Worm (Caenorhabditis elegans) whole organism, young adult: ENCODE measurements around the gene sri-53.

ENCODE experiments used
- B0336.3 ChIP-seq: fragments of 200-800 bp; sonication (Bioruptor generic); IDR thresholded peaks from 2 replicates; pipeline ENCODE4 v1.3.6; 2022; ENCODE audit warnings: missing genetic modification characterization, missing compliant biosample characterization
- F39B2.1 ChIP-seq: fragments of 200-800 bp; sonication (Bioruptor generic); IDR thresholded peaks from 2 replicates; pipeline ENCODE4 v1.3.6; 2022; ENCODE audit warnings: missing genetic modification reagents, missing genetic modification characterization, missing compliant biosample characterization
- F55B11.4 ChIP-seq: sonication (generic microtip); optimal IDR thresholded peaks from 2 replicates; lab custom pipeline; 2016; ENCODE audit warnings: missing compliant biosample characterization, missing genetic modification characterization, borderline replicate concordance; ENCODE audit not compliant: insufficient read depth
- F57A8.1 ChIP-seq: fragments of 200-800 bp; sonication (Bioruptor generic); optimal IDR thresholded peaks from 2 replicates; lab custom pipeline; 2018; ENCODE audit warnings: mild to moderate bottlenecking, missing genetic modification characterization, moderate library complexity, missing compliant biosample characterization
- T07F8.4 ChIP-seq: sonication (generic microtip); optimal IDR thresholded peaks from 2 replicates; lab custom pipeline; 2016; ENCODE audit warnings: mild to moderate bottlenecking, missing genetic modification characterization, moderate library complexity, missing compliant biosample characterization
- Y53G8AR.9 ChIP-seq: fragments of 200-800 bp; sonication (Bioruptor generic); conservative IDR thresholded peaks from 2 replicates; pipeline ENCODE4 v1.3.6; 2022; ENCODE audit warnings: missing genetic modification reagents, missing genetic modification characterization, missing compliant biosample characterization
- ZK185.1 ChIP-seq: sonication (generic microtip); optimal IDR thresholded peaks from 2 replicates; lab custom pipeline; 2016; ENCODE audit warnings: mild to moderate bottlenecking, missing genetic modification characterization, missing compliant biosample characterization; ENCODE audit not compliant: poor library complexity, severe bottlenecking
- attf-3 ChIP-seq: fragments of 200-800 bp; sonication (Bioruptor generic); conservative IDR thresholded peaks from 2 replicates; pipeline ENCODE4 v1.3.6; 2022; ENCODE audit warnings: missing genetic modification reagents, missing genetic modification characterization, missing compliant biosample characterization
- attf-6 ChIP-seq: fragments of 200-800 bp; sonication (Bioruptor generic); IDR thresholded peaks from 2 replicates; pipeline ENCODE4 v1.3.6; 2022; ENCODE audit warnings: missing genetic modification reagents, missing genetic modification characterization, missing compliant biosample characterization
- ccch-3 ChIP-seq: fragments of 200-800 bp; sonication (Bioruptor generic); optimal IDR thresholded peaks from 2 replicates; lab custom pipeline; 2018; ENCODE audit warnings: mild to moderate bottlenecking, missing genetic modification characterization, missing compliant biosample characterization
- cebp-1 ChIP-seq, 2 experiments: fragments of 200-800 bp in 1 of 2; sonication (Bioruptor generic) in 1 of 2; sonication (generic microtip) in 1 of 2; IDR thresholded peaks in 1 of 2; optimal IDR thresholded peaks in 1 of 2; 2 replicates each; pipeline versions ENCODE4 v1.3.6 to Lab custom; 2017 to 2022; ENCODE audit warnings: missing compliant biosample characterization in 2 of 2, missing genetic modification characterization in 2 of 2, mild to moderate bottlenecking in 1 of 2, missing genetic modification reagents in 1 of 2, moderate library complexity in 1 of 2
- cebp-2 ChIP-seq: fragments of 200-800 bp; sonication (Bioruptor generic); IDR thresholded peaks from 2 replicates; pipeline ENCODE4 v1.3.6; 2022; ENCODE audit warnings: missing genetic modification characterization, missing compliant biosample characterization
- ceh-58 ChIP-seq: fragments of 200-800 bp; sonication (Bioruptor generic); IDR thresholded peaks from 2 replicates; pipeline ENCODE4 v1.3.6; 2022; ENCODE audit warnings: missing genetic modification characterization, missing compliant biosample characterization
- ceh-91 ChIP-seq: fragments of 200-800 bp; sonication (Bioruptor generic); IDR thresholded peaks from 2 replicates; pipeline ENCODE4 v1.3.6; 2022; ENCODE audit warnings: missing genetic modification reagents, missing genetic modification characterization, missing compliant biosample characterization
- die-1 ChIP-seq: sonication (generic microtip); optimal IDR thresholded peaks from 2 replicates; lab custom pipeline; 2016; ENCODE audit warnings: missing genotype, mild to moderate bottlenecking, missing genetic modification characterization, missing compliant biosample characterization
- him-1 ChIP-seq: sonication (generic microtip); optimal IDR thresholded peaks from 2 replicates; lab custom pipeline; 2016; ENCODE audit warnings: missing genotype, missing genetic modification reagents, missing genetic modification characterization, missing compliant biosample characterization
- let-526 ChIP-seq: fragments of 200-800 bp; sonication (Bioruptor generic); IDR thresholded peaks from 2 replicates; pipeline ENCODE4 v1.3.6; 2022; ENCODE audit warnings: missing genetic modification reagents, missing genetic modification characterization, missing compliant biosample characterization
- lsl-1 ChIP-seq: fragments of 200-800 bp; sonication (Bioruptor generic); optimal IDR thresholded peaks from 2 replicates; lab custom pipeline; 2018; ENCODE audit warnings: mild to moderate bottlenecking, missing genetic modification characterization, moderate library complexity, missing compliant biosample characterization
- madf-3 ChIP-seq: fragments of 200-800 bp; sonication (Bioruptor generic); IDR thresholded peaks from 2 replicates; pipeline ENCODE4 v1.3.6; 2022; ENCODE audit warnings: missing genetic modification reagents, missing genetic modification characterization, missing compliant biosample characterization
- nfyb-1 ChIP-seq: fragments of 200-800 bp; sonication (Bioruptor generic); IDR thresholded peaks from 2 replicates; pipeline ENCODE4 v1.3.6; 2022; ENCODE audit warnings: missing genetic modification reagents, missing genetic modification characterization, missing compliant biosample characterization
- nhr-120 ChIP-seq: fragments of 200-800 bp; sonication (Bioruptor generic); IDR thresholded peaks from 2 replicates; pipeline ENCODE4 v1.3.6; 2022; ENCODE audit warnings: missing genetic modification characterization, missing compliant biosample characterization
- nhr-179 ChIP-seq: sonication (generic microtip); optimal IDR thresholded peaks from 2 replicates; lab custom pipeline; 2016; ENCODE audit warnings: mild to moderate bottlenecking, missing genetic modification characterization, missing compliant biosample characterization
- nhr-80 ChIP-seq: sonication (generic microtip); optimal IDR thresholded peaks from 2 replicates; lab custom pipeline; 2016; ENCODE audit warnings: missing genetic modification characterization, missing compliant biosample characterization
- rpc-1 ChIP-seq, 2 experiments: fragments of 150-350 bp in 1 of 2; sonication (generic microtip) in 1 of 2; optimal IDR thresholded peaks; 2 replicates each; lab custom pipeline; 2014 to 2018; ENCODE audit warnings: missing biosample characterization in 1 of 2, missing genetic modification characterization in 1 of 2, missing genetic modification reagents in 1 of 2, missing genotype in 1 of 2
- sdz-38 ChIP-seq: sonication (generic microtip); optimal IDR thresholded peaks from 2 replicates; lab custom pipeline; 2016; ENCODE audit warnings: missing genotype, missing genetic modification characterization, missing compliant biosample characterization
- snpc-1.1 ChIP-seq: sonication (generic microtip); optimal IDR thresholded peaks from 2 replicates; lab custom pipeline; 2017; ENCODE audit warnings: missing genetic modification characterization, mild to moderate bottlenecking, missing compliant biosample characterization, antibody characterized with exemption, moderate library complexity, missing genotype, missing genetic modification reagents; ENCODE audit not compliant: insufficient read depth
- snpc-1.3 ChIP-seq: sonication (generic microtip); optimal IDR thresholded peaks from 2 replicates; lab custom pipeline; 2017; ENCODE audit warnings: missing genetic modification characterization, mild to moderate bottlenecking, missing compliant biosample characterization, antibody characterized with exemption, moderate library complexity, missing genotype, missing genetic modification reagents; ENCODE audit not compliant: insufficient read depth
- somi-1 ChIP-seq: fragments of 200-800 bp; sonication (Bioruptor generic); optimal IDR thresholded peaks from 2 replicates; lab custom pipeline; 2018; ENCODE audit warnings: mild to moderate bottlenecking, missing genetic modification characterization, missing compliant biosample characterization
- unc-62 ChIP-seq: fragments of 150-350 bp; optimal IDR thresholded peaks from 2 replicates; lab custom pipeline; 2014; ENCODE audit warnings: missing biosample characterization, missing genetic modification reagents, missing genetic modification characterization
- xnd-1 ChIP-seq: sonication (generic microtip); optimal IDR thresholded peaks from 2 replicates; lab custom pipeline; 2016; ENCODE audit warnings: missing genotype, missing genetic modification reagents, missing genetic modification characterization, missing compliant biosample characterization
- ztf-22 ChIP-seq: fragments of 200-800 bp; sonication (Bioruptor generic); optimal IDR thresholded peaks from 2 replicates; lab custom pipeline; 2018; ENCODE audit warnings: mild to moderate bottlenecking, missing genetic modification characterization, moderate library complexity, missing compliant biosample characterization
- ztf-28 ChIP-seq: fragments of 200-800 bp; sonication (Bioruptor generic); IDR thresholded peaks from 2 replicates; pipeline ENCODE4 v1.3.6; 2022; ENCODE audit warnings: missing genetic modification reagents, missing genetic modification characterization, missing compliant biosample characterization

sri-53 gene

DNA sequence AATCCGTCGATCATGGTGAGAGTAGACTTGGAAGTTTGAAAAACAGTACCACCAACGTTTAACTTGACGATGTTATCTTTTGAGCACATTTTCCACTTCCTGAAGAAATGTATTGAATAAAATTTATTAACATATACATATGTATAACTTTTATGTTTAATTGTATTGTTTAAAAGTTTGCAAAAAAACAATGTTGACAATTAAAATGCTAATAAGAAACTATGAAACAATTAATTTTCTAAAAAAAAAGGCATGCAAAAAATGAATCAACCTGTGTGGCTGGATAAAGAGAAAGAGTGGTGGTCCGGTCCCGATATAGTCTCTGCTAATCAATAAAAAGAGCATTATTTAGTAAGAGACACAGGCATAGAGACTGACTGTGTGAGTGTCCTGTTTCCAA, 32.3 kb upstream of the sri-53 start, which contains the start of gene C17F4.8:
Gene C17F4.8, minus strand, starts transcription at position 101 of the 400 bp plus-strand sequence.
- no peak for TF ChIP-seq ztf-28 (GFP tag; lab: Robert Waterston, UW)
- TF ChIP-seq snpc-1.3 (tag; lab: Kevin White, UChicago): no peak
- TF ChIP-seq attf-6: no peak
- no peak for TF ChIP-seq nfyb-1 (GFP tag; lab: Robert Waterston, UW)
- no peak for TF ChIP-seq lsl-1 (GFP tag; lab: Kevin White, UChicago)
- TF ChIP-seq ZK185.1 (tag; lab: Kevin White, UChicago): no peak

DNA sequence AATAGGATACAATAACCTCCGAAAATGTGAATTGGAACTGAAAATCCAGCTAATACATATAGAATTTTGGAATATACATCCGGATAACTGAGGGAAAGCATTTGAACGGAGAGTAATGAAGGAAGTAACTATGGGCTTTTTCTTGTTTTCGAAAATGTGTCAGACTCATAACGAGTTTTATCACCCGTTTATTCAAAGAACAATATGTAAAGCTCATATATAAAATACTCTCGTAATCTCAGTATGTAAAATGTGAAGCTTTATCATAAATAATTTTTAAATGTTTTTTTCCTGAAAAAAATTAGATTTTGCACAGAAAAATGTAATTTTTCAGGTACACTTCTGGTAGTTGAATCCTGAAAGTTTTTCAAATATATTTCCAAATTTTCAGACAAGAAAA, 28.0 kb upstream of the sri-53 start, which contains the start of gene srh-297:
Gene srh-297, minus strand, starts transcription at position 101 of the 400 bp plus-strand sequence.
- TF ChIP-seq rpc-1 (optimal IDR thresholded peaks at IDR 0.05; lab: Kevin White, UChicago): no peak
- TF ChIP-seq rpc-1 (tag; optimal IDR thresholded peaks at IDR 0.05; lab: Kevin White, UChicago): no peak
- TF ChIP-seq nhr-120 (GFP tag; lab: Robert Waterston, UW): no peak
- TF ChIP-seq F39B2.1 (GFP tag; lab: Robert Waterston, UW): no peak

- TF ChIP-seq B0336.3 (GFP tag; lab: Robert Waterston, UW) (no peak), attf-3 (GFP tag; lab: Robert Waterston, UW) (no peak), die-1 (tag; lab: Kevin White, UChicago) (no peak), xnd-1 (no peak), nhr-80 (tag; lab: Kevin White, UChicago) (no peak), F55B11.4 (no peak), Y53G8AR.9 (GFP tag; lab: Robert Waterston, UW) (no peak), ceh-58 (GFP tag; lab: Robert Waterston, UW) (no peak), F39B2.1 (GFP tag; lab: Robert Waterston, UW) (no peak), lsl-1 (GFP tag; lab: Kevin White, UChicago) (no peak), ccch-3 (GFP tag; lab: Kevin White, UChicago) (no peak), let-526 (GFP tag; lab: Robert Waterston, UW) (no peak), him-1 (tag; lab: Kevin White, UChicago) (no peak), T07F8.4 (no peak), ceh-91 (GFP tag; lab: Robert Waterston, UW) (no peak), somi-1 (GFP tag; lab: Kevin White, UChicago) (no peak)
Measured at ce11 chrII:3225780-3226179, 23.4 kb upstream of the sri-53 start, which contains the start of gene ZC239.17. TSS of gene ZC239.17 (minus strand) at chrII:3225880.

DNA sequence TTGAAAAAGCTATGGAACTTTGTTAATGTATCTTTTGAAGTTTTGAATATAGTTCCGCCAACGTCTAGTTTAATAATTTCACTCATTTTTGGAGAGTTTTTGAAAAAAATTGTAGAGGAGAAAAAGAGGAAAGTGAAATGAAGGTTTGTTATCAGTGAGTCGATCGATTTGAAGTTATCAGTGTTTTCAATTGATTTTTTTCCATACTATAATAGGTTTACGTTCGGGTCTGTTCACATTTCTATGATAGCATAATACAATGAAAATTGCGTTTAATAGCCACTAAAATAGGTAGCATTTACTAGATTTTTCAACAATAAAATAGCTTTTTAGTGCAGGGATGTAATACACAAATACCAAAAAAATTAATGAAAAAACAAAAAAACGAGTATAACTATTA, 22.8 kb upstream of the sri-53 start, which contains the start of gene ZC239.16:
Gene ZC239.16, minus strand, starts transcription at position 120 of the 400 bp plus-strand sequence.
- no peak for TF ChIP-seq snpc-1.1 (tag; lab: Kevin White, UChicago)
- no peak for TF ChIP-seq nhr-179 (tag; lab: Kevin White, UChicago)
- TF ChIP-seq attf-3 (GFP tag; lab: Robert Waterston, UW): no peak
- TF ChIP-seq madf-3 (GFP tag; lab: Robert Waterston, UW): no peak
- no peak for TF ChIP-seq sdz-38 (tag; lab: Kevin White, UChicago)
- no peak for TF ChIP-seq ceh-58 (GFP tag; lab: Robert Waterston, UW)
- peak; percentile 13 for TF ChIP-seq nhr-80 (tag; lab: Kevin White, UChicago)

ce11 chrII:3224631-3225030, 22.2 kb upstream of the sri-53 start, which contains the start of gene ZC239.15:
TSS of gene ZC239.15 (minus strand) at chrII:3224731.
- no peak for TF ChIP-seq cebp-2 (GFP tag; lab: Robert Waterston, UW)

ce11 chrII:3222686-3223085, 20.3 kb upstream of the sri-53 start, which contains the start of gene ZC239.13:
TSS of gene ZC239.13 (minus strand) at chrII:3222839.
- TF ChIP-seq unc-62 (GFP tag; lab: Kevin White, UChicago): no peak
- no peak for TF ChIP-seq him-1 (tag; lab: Kevin White, UChicago)
- TF ChIP-seq F57A8.1 (GFP tag; lab: Kevin White, UChicago): no peak
- TF ChIP-seq cebp-1 (GFP tag; IDR thresholded peaks at IDR 0.05; lab: Robert Waterston, UW): peak; percentile 74; the same call in 1 of the 2 replicates
- peak; percentile 78 for TF ChIP-seq cebp-1 (tag; optimal IDR thresholded peaks at IDR 0.05; lab: Kevin White, UChicago)
- TF ChIP-seq ztf-22 (GFP tag; lab: Kevin White, UChicago): no peak
